Worm (Caenorhabditis elegans) whole organism, L4 larva: ENCODE measurements around the gene F16G10.8.
A peak's percentile ranks its signal among the peaks of the same experiment; 100 is the strongest.

Experiments used
- D1046.2 ChIP-seq: fragments of 200-800 bp; sonication (Bioruptor generic); IDR thresholded peaks from 2 replicates; pipeline ENCODE4 v1.3.6; 2022; ENCODE audit warnings: missing genetic modification characterization, missing compliant biosample characterization
- F10B5.3 ChIP-seq: sonication (generic microtip); optimal IDR thresholded peaks from 2 replicates; lab custom pipeline; 2016; ENCODE audit warnings: mild to moderate bottlenecking, missing genetic modification characterization, missing compliant biosample characterization
- F49E8.2 ChIP-seq: sonication (generic microtip); optimal IDR thresholded peaks from 2 replicates; lab custom pipeline; 2016; ENCODE audit warnings: missing compliant biosample characterization, mild to moderate bottlenecking, missing genetic modification characterization, borderline replicate concordance
- R02D3.7 ChIP-seq: fragments of 150-350 bp; sonication (generic microtip); optimal IDR thresholded peaks from 3 replicates; lab custom pipeline; 2014; ENCODE audit warnings: missing biosample characterization, missing genetic modification characterization
- Y48G9A.11 ChIP-seq: fragments of 200-800 bp; sonication (Bioruptor generic); IDR thresholded peaks from 2 replicates; pipeline ENCODE4 v1.3.6; 2022; ENCODE audit warnings: missing genetic modification reagents, missing genetic modification characterization, missing compliant biosample characterization
- Y75B8A.6 ChIP-seq: fragments of 200-800 bp; sonication (Bioruptor generic); IDR thresholded peaks from 2 replicates; pipeline ENCODE4 v1.3.6; 2022; ENCODE audit warnings: missing genetic modification reagents, missing genetic modification characterization, missing compliant biosample characterization
- ZK546.5 ChIP-seq, 2 experiments: sonication (generic microtip); optimal IDR thresholded peaks; 2 replicates each; lab custom pipeline; 2017; ENCODE audit warnings: missing biosample characterization in 2 of 2, missing genetic modification characterization in 2 of 2
- arid-1 ChIP-seq: fragments of 200-800 bp; sonication (Bioruptor generic); conservative IDR thresholded peaks from 2 replicates; pipeline ENCODE4 v1.3.6; 2022; ENCODE audit warnings: missing genetic modification reagents, missing genetic modification characterization, missing compliant biosample characterization
- ceh-28 ChIP-seq: fragments of 150-350 bp; optimal IDR thresholded peaks from 2 replicates; lab custom pipeline; 2014; ENCODE audit warnings: missing biosample characterization, missing genetic modification reagents, missing genetic modification characterization
- ces-1 ChIP-seq: fragments of 150-350 bp; sonication (generic microtip); optimal IDR thresholded peaks from 4 replicates; lab custom pipeline; 2014; ENCODE audit warnings: missing biosample characterization, missing genetic modification reagents, missing genetic modification characterization
- cey-2 ChIP-seq: sonication (generic microtip); optimal IDR thresholded peaks from 3 replicates; lab custom pipeline; 2017; ENCODE audit warnings: missing genetic modification characterization, mild to moderate bottlenecking, missing compliant biosample characterization, antibody characterized with exemption, borderline replicate concordance; ENCODE audit not compliant: insufficient read depth
- ctbp-1 ChIP-seq: fragments of 200-800 bp; sonication (Bioruptor generic); IDR thresholded peaks from 2 replicates; pipeline ENCODE4 v1.3.6; 2022; ENCODE audit warnings: missing genetic modification reagents, missing genetic modification characterization, missing compliant biosample characterization
- daf-8 ChIP-seq: fragments of 200-800 bp; sonication (Bioruptor generic); IDR thresholded peaks from 2 replicates; pipeline ENCODE4 v1.3.6; 2022; ENCODE audit warnings: missing genetic modification characterization, missing compliant biosample characterization
- dmd-8 ChIP-seq: fragments of 200-800 bp; sonication (Bioruptor generic); IDR thresholded peaks from 2 replicates; pipeline ENCODE4 v1.3.6; 2022; ENCODE audit warnings: missing genetic modification characterization, missing compliant biosample characterization
- dmd-9 ChIP-seq: fragments of 200-800 bp; sonication (Bioruptor generic); IDR thresholded peaks from 2 replicates; pipeline ENCODE4 v1.3.6; 2022; ENCODE audit warnings: missing genetic modification reagents, missing genetic modification characterization, missing compliant biosample characterization
- duxl-1 ChIP-seq: sonication (generic microtip); optimal IDR thresholded peaks from 2 replicates; lab custom pipeline; 2016; ENCODE audit warnings: mild to moderate bottlenecking, missing genetic modification characterization, moderate library complexity, missing compliant biosample characterization; ENCODE audit not compliant: poor library complexity
- egl-27 ChIP-seq: sonication (generic microtip); optimal IDR thresholded peaks from 3 replicates; lab custom pipeline; 2017; ENCODE audit warnings: missing biosample characterization, missing genetic modification reagents, missing genetic modification characterization
- gei-8 ChIP-seq: fragments of 200-800 bp; sonication (Bioruptor generic); optimal IDR thresholded peaks from 2 replicates; lab custom pipeline; 2018; ENCODE audit warnings: mild to moderate bottlenecking, missing genetic modification characterization, missing compliant biosample characterization
- hif-1 ChIP-seq, 2 experiments: sonication (generic microtip); optimal IDR thresholded peaks; 2 replicates each; lab custom pipeline; 2016 to 2017; ENCODE audit warnings: missing compliant biosample characterization in 2 of 2, missing genetic modification characterization in 2 of 2, missing genetic modification reagents in 2 of 2, missing genotype in 2 of 2, mild to moderate bottlenecking in 1 of 2
- hlh-11 ChIP-seq: fragments of 200-800 bp; sonication (Bioruptor generic); optimal IDR thresholded peaks from 2 replicates; lab custom pipeline; 2018; ENCODE audit warnings: mild to moderate bottlenecking, missing genetic modification characterization, missing compliant biosample characterization
- jun-1 ChIP-seq: fragments of 150-350 bp; optimal IDR thresholded peaks from 2 replicates; lab custom pipeline; 2014; ENCODE audit warnings: missing biosample characterization, missing genetic modification reagents, missing genetic modification characterization
- lin-15B ChIP-seq: fragments of 150-350 bp; sonication (generic microtip); optimal IDR thresholded peaks from 3 replicates; lab custom pipeline; 2014; ENCODE audit warnings: missing biosample characterization, missing genetic modification characterization
- lin-29 ChIP-seq: fragments of 200-800 bp; sonication (Bioruptor generic); IDR thresholded peaks from 2 replicates; pipeline ENCODE4 v1.3.6; 2022; ENCODE audit warnings: missing genetic modification reagents, missing genetic modification characterization, missing compliant biosample characterization
- lin-38 ChIP-seq: fragments of 200-800 bp; sonication (Bioruptor generic); IDR thresholded peaks from 2 replicates; pipeline ENCODE4 v1.3.6; 2022; ENCODE audit warnings: missing genetic modification reagents, missing genetic modification characterization, missing compliant biosample characterization
- lin-39 ChIP-seq: fragments of 150-350 bp; optimal IDR thresholded peaks from 2 replicates; lab custom pipeline; 2014; ENCODE audit warnings: missing biosample characterization, missing genetic modification reagents, missing genetic modification characterization
- lir-3 ChIP-seq: sonication (generic microtip); optimal IDR thresholded peaks from 2 replicates; lab custom pipeline; 2016; ENCODE audit warnings: mild to moderate bottlenecking, missing genetic modification characterization, missing compliant biosample characterization
- lsy-2 ChIP-seq, 2 experiments: fragments of 150-350 bp in 1 of 2; sonication (generic microtip) in 1 of 2; optimal IDR thresholded peaks; 2 replicates each; lab custom pipeline; 2014 to 2017; ENCODE audit warnings: missing biosample characterization in 2 of 2, missing genetic modification characterization in 2 of 2
- madf-5 ChIP-seq, 2 experiments: fragments of 200-800 bp; sonication (Bioruptor generic); IDR thresholded peaks; 2 replicates each; pipeline ENCODE4 v1.3.6; 2022; ENCODE audit warnings: missing compliant biosample characterization in 2 of 2, missing genetic modification characterization in 2 of 2
- mep-1 ChIP-seq: fragments of 150-350 bp; sonication (generic microtip); optimal IDR thresholded peaks from 3 replicates; lab custom pipeline; 2014; ENCODE audit warnings: missing biosample characterization, missing genetic modification characterization
- mxl-2 ChIP-seq: fragments of 200-800 bp; sonication (Bioruptor generic); conservative IDR thresholded peaks from 2 replicates; pipeline ENCODE4 v1.3.6; 2022; ENCODE audit warnings: missing genetic modification reagents, missing genetic modification characterization, missing compliant biosample characterization
- nhr-111 ChIP-seq: fragments of 200-800 bp; sonication (Bioruptor generic); optimal IDR thresholded peaks from 2 replicates; lab custom pipeline; 2018; ENCODE audit warnings: mild to moderate bottlenecking, missing genetic modification characterization, missing compliant biosample characterization
- nhr-41 ChIP-seq: fragments of 200-800 bp; sonication (Bioruptor generic); IDR thresholded peaks from 2 replicates; pipeline ENCODE4 v1.3.6; 2022; ENCODE audit warnings: missing genetic modification reagents, missing genetic modification characterization, missing compliant biosample characterization
- nhr-42 ChIP-seq: fragments of 200-800 bp; sonication (Bioruptor generic); IDR thresholded peaks from 2 replicates; pipeline ENCODE4 v1.3.6; 2022; ENCODE audit warnings: missing genetic modification characterization, missing compliant biosample characterization
- nhr-6 ChIP-seq: fragments of 150-350 bp; optimal IDR thresholded peaks from 2 replicates; lab custom pipeline; 2014; ENCODE audit warnings: missing biosample characterization, missing genetic modification characterization
- pqm-1 ChIP-seq: sonication (generic microtip); optimal IDR thresholded peaks from 2 replicates; lab custom pipeline; 2017; ENCODE audit warnings: missing biosample characterization, missing genetic modification characterization
- rbr-2 ChIP-seq: sonication (generic microtip); optimal IDR thresholded peaks from 2 replicates; lab custom pipeline; 2016; ENCODE audit warnings: missing genotype, missing genetic modification characterization, missing compliant biosample characterization
- saeg-2 ChIP-seq: fragments of 200-800 bp; sonication (Bioruptor generic); IDR thresholded peaks from 2 replicates; pipeline ENCODE4 v1.3.6; 2022; ENCODE audit warnings: missing genetic modification reagents, missing genetic modification characterization, missing compliant biosample characterization
- sdz-12 ChIP-seq: fragments of 200-800 bp; sonication (Bioruptor generic); optimal IDR thresholded peaks from 2 replicates; lab custom pipeline; 2018; ENCODE audit warnings: mild to moderate bottlenecking, missing genetic modification characterization, missing compliant biosample characterization
- set-16 ChIP-seq: fragments of 200-800 bp; sonication (Bioruptor generic); IDR thresholded peaks from 2 replicates; pipeline ENCODE4 v1.3.6; 2022; ENCODE audit warnings: missing genetic modification reagents, missing genetic modification characterization, missing compliant biosample characterization
- skn-1 ChIP-seq: fragments of 150-350 bp; optimal IDR thresholded peaks from 2 replicates; lab custom pipeline; 2014; ENCODE audit warnings: missing biosample characterization, missing genetic modification characterization
- snpc-4 ChIP-seq: fragments of 150-350 bp; optimal IDR thresholded peaks from 2 replicates; lab custom pipeline; 2014; ENCODE audit warnings: missing biosample characterization, missing genetic modification characterization
- tag-97 ChIP-seq: fragments of 200-800 bp; sonication (Bioruptor generic); IDR thresholded peaks from 2 replicates; pipeline ENCODE4 v1.3.6; 2022; ENCODE audit warnings: missing genetic modification characterization, missing compliant biosample characterization
- unc-39 ChIP-seq: sonication (generic microtip); optimal IDR thresholded peaks from 2 replicates; lab custom pipeline; 2017; ENCODE audit warnings: missing biosample characterization, missing genetic modification characterization
- zag-1 ChIP-seq: fragments of 150-350 bp; optimal IDR thresholded peaks from 2 replicates; lab custom pipeline; 2014; ENCODE audit warnings: missing biosample characterization, missing genetic modification characterization
- zfp-3 ChIP-seq: fragments of 200-800 bp; sonication (Bioruptor generic); conservative IDR thresholded peaks from 2 replicates; pipeline ENCODE4 v1.3.6; 2022; ENCODE audit warnings: missing genetic modification reagents, missing genetic modification characterization, missing compliant biosample characterization
- zip-11 ChIP-seq: fragments of 200-800 bp; sonication (Bioruptor generic); IDR thresholded peaks from 2 replicates; pipeline ENCODE4 v1.3.6; 2022; ENCODE audit warnings: missing genetic modification characterization, missing compliant biosample characterization
- ztf-11 ChIP-seq: fragments of 150-350 bp; optimal IDR thresholded peaks from 2 replicates; lab custom pipeline; 2014; ENCODE audit warnings: missing biosample characterization, missing genetic modification characterization

The F16G10.8 gene

ce11 chrII:2380174-2380573 lies 3.1 kb downstream of the F16G10.8 start, which contains the start of gene F16G10.7:
F16G10.7 (minus strand) TSS chrII:2380274.
- TF ChIP-seq pqm-1 (tag; lab: Kevin White, UChicago) (no peak), hlh-11 (tag; lab: Kevin White, UChicago) (no peak), ZK546.5 (tag; optimal IDR thresholded peaks at IDR 0.05; lab: Kevin White, UChicago) (no peak), skn-1 (tag; lab: Kevin White, UChicago) (no peak), set-16 (GFP tag; lab: Robert Waterston, UW) (no peak), F49E8.2 (no peak), nhr-41 (GFP tag; lab: Robert Waterston, UW) (no peak), zag-1 (tag; lab: Kevin White, UChicago) (no peak), egl-27 (tag; lab: Kevin White, UChicago) (no peak), sdz-12 (no peak), nhr-42 (GFP tag; lab: Robert Waterston, UW) (no peak), D1046.2 (no peak), mxl-2 (GFP tag; lab: Robert Waterston, UW) (no peak), madf-5 (GFP tag; IDR thresholded peaks at IDR 0.05; lab: Robert Waterston, UW) (no peak), snpc-4 (tag; lab: Kevin White, UChicago) (no peak), R02D3.7 (tag; lab: Kevin White, UChicago) (no peak), duxl-1 (tag; lab: Kevin White, UChicago) (no peak), arid-1 (no peak), hif-1 (tag; optimal IDR thresholded peaks at IDR 0.05; lab: Kevin White, UChicago) (no peak), Y48G9A.11 (GFP tag; lab: Robert Waterston, UW) (no peak)
- TF ChIP-seq, all 104 proteins: peak for 0

- TF ChIP-seq set-16 (GFP tag; lab: Robert Waterston, UW) (peak; percentile 83), zag-1 (tag; lab: Kevin White, UChicago) (no peak), tag-97 (GFP tag; lab: Robert Waterston, UW) (no peak)
- TF ChIP-seq, all 104 proteins: peak for 1
Observed at ce11 chrII:2379673-2380072, 3.6 kb downstream of the F16G10.8 start.

DNA sequence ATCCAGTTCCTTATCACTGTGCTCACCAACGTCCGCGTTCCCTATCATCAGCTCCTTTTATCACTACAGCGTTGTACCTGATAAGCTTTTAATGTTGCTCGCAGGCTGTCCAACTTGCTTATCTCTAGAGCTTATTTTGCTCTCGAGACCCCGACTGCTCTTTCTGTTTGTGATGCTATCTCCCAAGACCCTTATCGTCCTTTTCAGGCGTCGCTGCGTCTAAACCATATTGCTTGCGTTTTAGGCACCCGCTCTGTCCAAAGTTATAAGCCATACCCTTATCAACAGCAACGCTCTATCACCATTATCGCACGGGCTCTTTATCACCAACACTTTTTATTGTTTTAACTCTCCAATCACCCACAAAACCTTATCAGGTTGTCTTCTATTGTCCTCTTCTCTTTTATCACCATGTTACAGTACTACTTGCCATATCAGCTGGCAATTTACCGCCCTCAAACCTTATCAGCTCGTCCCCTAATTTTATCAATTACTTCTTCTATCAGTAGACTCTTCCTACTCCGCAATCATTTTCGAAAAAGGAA lies 4.7 kb downstream of the F16G10.8 start:
- TF ChIP-seq F10B5.3 (tag; lab: Kevin White, UChicago), result no peak
- no peak for TF ChIP-seq dmd-9 (GFP tag; lab: Robert Waterston, UW)
- TF ChIP-seq zip-11, result no peak
- no peak for TF ChIP-seq skn-1 (tag; lab: Kevin White, UChicago)
- TF ChIP-seq sdz-12, result no peak
- no peak for TF ChIP-seq nhr-111
- TF ChIP-seq ces-1, result no peak
- TF ChIP-seq zfp-3, result no peak
- TF ChIP-seq lin-15B (tag; lab: Kevin White, UChicago), result no peak
- TF ChIP-seq D1046.2, result no peak
- TF ChIP-seq rbr-2 (tag; lab: Kevin White, UChicago), result no peak
- no peak for TF ChIP-seq lir-3 (tag; lab: Kevin White, UChicago)
- no peak for TF ChIP-seq lin-29 (GFP tag; lab: Robert Waterston, UW)
- TF ChIP-seq Y48G9A.11 (GFP tag; lab: Robert Waterston, UW), result no peak
- TF ChIP-seq nhr-6 (tag; lab: Kevin White, UChicago), result peak; percentile 51
- no peak for TF ChIP-seq ctbp-1 (GFP tag; lab: Robert Waterston, UW)
- no peak for TF ChIP-seq mep-1
- TF ChIP-seq ceh-28, result no peak
- TF ChIP-seq jun-1 (tag; lab: Kevin White, UChicago), result peak; percentile 95
- TF ChIP-seq lsy-2 (tag; optimal IDR thresholded peaks at IDR 0.05; lab: Kevin White, UChicago), result peak; percentile 89 to 94
- no peak for TF ChIP-seq gei-8
- TF ChIP-seq daf-8 (GFP tag; lab: Robert Waterston, UW), result no peak
- TF ChIP-seq cey-2, result peak; percentile 93
- TF ChIP-seq dmd-8 (GFP tag; lab: Robert Waterston, UW), result no peak; the same call in 1 of the 2 replicates
- TF ChIP-seq lin-39, result no peak
- TF ChIP-seq unc-39 (tag; lab: Kevin White, UChicago), result no peak
- peak; percentile 77; the same call in 1 of the 2 replicates for TF ChIP-seq saeg-2 (GFP tag; lab: Robert Waterston, UW)
- TF ChIP-seq ztf-11 (tag; lab: Kevin White, UChicago), result no peak
- no peak; the same call in 1 of the 2 replicates for TF ChIP-seq lin-38
- TF ChIP-seq Y75B8A.6 (GFP tag; lab: Robert Waterston, UW), result peak; percentile 58; the same call in 1 of the 2 replicates
- no peak for TF ChIP-seq set-16 (GFP tag; lab: Robert Waterston, UW)
